Fruit fly (Drosophila melanogaster) whole organism, embryonic: Measurements from ENCODE around the gene fzo.
A peak's percentile ranks its signal among the peaks of the same experiment; 100 is the strongest.

Source experiments
- B-H2 ChIP-seq: fragments of 200-800 bp; sonication (Bioruptor generic); optimal IDR thresholded peaks from 2 replicates; lab custom pipeline; 2018; ENCODE audit warnings: missing biosample characterization, mild to moderate bottlenecking, missing genetic modification characterization
- CG10543 ChIP-seq: fragments of 200-800 bp; sonication (Bioruptor generic); optimal IDR thresholded peaks from 3 replicates; lab custom pipeline; 2017; ENCODE audit warnings: missing biosample characterization, mild to moderate bottlenecking, missing genetic modification characterization, moderate library complexity
- CG11504 ChIP-seq: fragments of 200-800 bp; sonication (Bioruptor generic); optimal IDR thresholded peaks from 3 replicates; lab custom pipeline; 2019; ENCODE audit warnings: missing biosample characterization, mild to moderate bottlenecking, missing genetic modification characterization, moderate library complexity
- CG11696 ChIP-seq: fragments of 200-800 bp; sonication (Bioruptor generic); IDR thresholded peaks from 2 replicates; pipeline ENCODE4 v1.3.6; 2022; ENCODE audit warnings: missing biosample characterization, missing genetic modification characterization
- CG12659 ChIP-seq: fragments of 200-800 bp; sonication (Bioruptor generic); optimal IDR thresholded peaks from 3 replicates; lab custom pipeline; 2017; ENCODE audit warnings: mild to moderate bottlenecking, missing biosample characterization, missing genetic modification reagents, missing genetic modification characterization
- CG12744 ChIP-seq: fragments of 200-800 bp; sonication (Bioruptor generic); optimal IDR thresholded peaks from 2 replicates; lab custom pipeline; 2016; ENCODE audit warnings: missing biosample characterization, missing genetic modification characterization
- CG12769 ChIP-seq: fragments of 200-800 bp; sonication (Bioruptor generic); optimal IDR thresholded peaks from 2 replicates; lab custom pipeline; 2019; ENCODE audit warnings: missing biosample characterization, mild to moderate bottlenecking, missing genetic modification characterization, moderate library complexity
- CG15011 ChIP-seq: fragments of 200-800 bp; sonication (Bioruptor generic); optimal IDR thresholded peaks from 3 replicates; lab custom pipeline; 2018; ENCODE audit warnings: missing biosample characterization, mild to moderate bottlenecking, missing genetic modification characterization
- CG17361 ChIP-seq: fragments of 200-800 bp; sonication (Bioruptor generic); IDR thresholded peaks from 3 replicates; pipeline ENCODE4 v1.3.6; 2022; ENCODE audit warnings: missing biosample characterization, missing genetic modification characterization
- CG17385 ChIP-seq: fragments of 200-800 bp; sonication (Bioruptor generic); optimal IDR thresholded peaks from 3 replicates; lab custom pipeline; 2018; ENCODE audit warnings: missing biosample characterization, mild to moderate bottlenecking, missing genetic modification characterization
- CG2120 ChIP-seq: fragments of 200-800 bp; sonication (Bioruptor generic); optimal IDR thresholded peaks from 3 replicates; lab custom pipeline; 2016; ENCODE audit warnings: missing biosample characterization, missing genetic modification characterization
- CG2889 ChIP-seq: fragments of 200-800 bp; sonication (Bioruptor generic); IDR thresholded peaks from 3 replicates; pipeline ENCODE4 v1.3.6; 2022; ENCODE audit warnings: missing biosample characterization, missing genetic modification characterization
- CG34224 ChIP-seq: fragments of 200-800 bp; sonication (Bioruptor generic); IDR thresholded peaks from 3 replicates; pipeline ENCODE4 v1.3.6; 2022; ENCODE audit warnings: missing biosample characterization, missing genetic modification characterization; ENCODE audit not compliant: partially characterized antibody
- CG4820 ChIP-seq: fragments of 200-800 bp; sonication (Bioruptor generic); optimal IDR thresholded peaks from 3 replicates; lab custom pipeline; 2016; ENCODE audit warnings: missing biosample characterization, missing genetic modification characterization
- CG5953 ChIP-seq: fragments of 200-800 bp; sonication (Bioruptor generic); IDR thresholded peaks from 2 replicates; pipeline ENCODE4 v1.3.6; 2022; ENCODE audit warnings: missing biosample characterization, missing genetic modification characterization
- CG7556 ChIP-seq: fragments of 200-800 bp; sonication (Bioruptor generic); optimal IDR thresholded peaks from 2 replicates; lab custom pipeline; 2017; ENCODE audit warnings: missing biosample characterization, mild to moderate bottlenecking, missing genetic modification characterization
- CG7928 ChIP-seq: fragments of 200-800 bp; sonication (Bioruptor generic); optimal IDR thresholded peaks from 2 replicates; lab custom pipeline; 2017; ENCODE audit warnings: missing biosample characterization, mild to moderate bottlenecking, missing genetic modification characterization
- CoRest ChIP-seq: fragments of 200-800 bp; sonication (Bioruptor generic); optimal IDR thresholded peaks from 3 replicates; lab custom pipeline; 2018; ENCODE audit warnings: missing biosample characterization, mild to moderate bottlenecking, missing genetic modification characterization, moderate library complexity
- CrebB ChIP-seq: fragments of 200-800 bp; sonication (Bioruptor generic); optimal IDR thresholded peaks from 3 replicates; lab custom pipeline; 2018; ENCODE audit warnings: missing biosample characterization, mild to moderate bottlenecking, missing genetic modification characterization
- Dbx ChIP-seq: fragments of 200-800 bp; sonication (Bioruptor generic); IDR thresholded peaks from 3 replicates; pipeline ENCODE4 v1.3.6; 2022; ENCODE audit warnings: missing biosample characterization, missing genetic modification characterization
- Gsc ChIP-seq: fragments of 200-800 bp; sonication (Bioruptor generic); IDR thresholded peaks from 2 replicates; pipeline ENCODE4 v1.3.6; 2022; ENCODE audit warnings: missing biosample characterization, missing genetic modification characterization
- HLH54F ChIP-seq: fragments of 200-800 bp; sonication (Bioruptor generic); optimal IDR thresholded peaks from 3 replicates; lab custom pipeline; 2016; ENCODE audit warnings: missing biosample characterization, missing genetic modification characterization
- HLHmδ ChIP-seq: fragments of 200-800 bp; sonication (Bioruptor generic); optimal IDR thresholded peaks from 2 replicates; lab custom pipeline; 2018; ENCODE audit warnings: missing biosample characterization, mild to moderate bottlenecking, missing genetic modification characterization, moderate library complexity
- Med ChIP-seq: fragments of 200-800 bp; sonication (Bioruptor generic); peaks from one replicate; lab custom pipeline; 2016; ENCODE audit warnings: missing biosample characterization, missing genetic modification characterization, mild to moderate bottlenecking, inconsistent platforms, moderate library complexity
- Pdp1 ChIP-seq, 2 experiments: fragments of 200-800 bp; sonication (Bioruptor generic); optimal IDR thresholded peaks; 3 replicates each; lab custom pipeline; 2016; ENCODE audit warnings: missing biosample characterization in 2 of 2, missing genetic modification characterization in 2 of 2, mild to moderate bottlenecking in 1 of 2, moderate library complexity in 1 of 2
- Rfx ChIP-seq: fragments of 200-800 bp; sonication (Bioruptor generic); IDR thresholded peaks from 2 replicates; pipeline ENCODE4 v1.3.6; 2022; ENCODE audit warnings: missing biosample characterization, missing genetic modification characterization
- Xrp1 ChIP-seq: fragments of 200-800 bp; sonication (Bioruptor generic); IDR thresholded peaks from 2 replicates; pipeline ENCODE4 v1.3.6; 2022; ENCODE audit warnings: missing biosample characterization, missing genetic modification characterization
- bcd ChIP-seq: fragments of 200-800 bp; sonication (Bioruptor generic); optimal IDR thresholded peaks from 2 replicates; lab custom pipeline; 2017; ENCODE audit warnings: missing biosample characterization, mild to moderate bottlenecking, missing genetic modification characterization
- cwo ChIP-seq: fragments of 200-800 bp; sonication (Bioruptor generic); optimal IDR thresholded peaks from 3 replicates; lab custom pipeline; 2017; ENCODE audit warnings: missing biosample characterization, missing genetic modification characterization, mild to moderate bottlenecking, moderate library complexity, missing genetic modification reagents
- dysf ChIP-seq: fragments of 200-800 bp; sonication (Bioruptor generic); IDR thresholded peaks from 3 replicates; pipeline ENCODE4 v1.3.6; 2022; ENCODE audit warnings: missing biosample characterization, missing genetic modification characterization
- gce ChIP-seq: fragments of 200-800 bp; sonication (Bioruptor generic); IDR thresholded peaks from 3 replicates; pipeline ENCODE4 v1.3.6; 2022; ENCODE audit warnings: missing biosample characterization, missing genetic modification characterization
- h ChIP-seq: fragments of >200 bp; optimal IDR thresholded peaks from 2 replicates; lab custom pipeline; 2017
- hb ChIP-seq: fragments of 200-800 bp; sonication (Bioruptor generic); IDR thresholded peaks from 3 replicates; pipeline ENCODE4 v1.3.6; 2022; ENCODE audit warnings: missing biosample characterization, missing genetic modification characterization; ENCODE audit not compliant: partially characterized antibody
- hkb ChIP-seq, 2 experiments: fragments of 200-800 bp in 1 of 2; fragments of >200 bp in 1 of 2; sonication (Bioruptor generic) in 1 of 2; IDR thresholded peaks in 1 of 2; optimal IDR thresholded peaks in 1 of 2; 2 replicates each; pipeline versions ENCODE4 v1.3.6 to Lab custom; 2017 to 2022; ENCODE audit warnings: missing biosample characterization in 1 of 2, missing genetic modification characterization in 1 of 2
- lola ChIP-seq, 3 experiments: fragments of >200 bp in 2 of 3; fragments of 200-800 bp in 1 of 3; sonication (Bioruptor generic) in 1 of 3; optimal IDR thresholded peaks; 2 replicates each; lab custom pipeline; 2017 to 2019; ENCODE audit warnings: missing biosample characterization in 3 of 3, missing genetic modification characterization in 3 of 3, mild to moderate bottlenecking in 1 of 3, moderate library complexity in 1 of 3
- nau ChIP-seq: fragments of 200-800 bp; sonication (Bioruptor generic); optimal IDR thresholded peaks from 3 replicates; lab custom pipeline; 2017; ENCODE audit warnings: missing biosample characterization, mild to moderate bottlenecking, missing genetic modification characterization, missing genetic modification reagents
- nerfin-2 ChIP-seq: fragments of 200-800 bp; sonication (Bioruptor generic); IDR thresholded peaks from 2 replicates; pipeline ENCODE4 v1.3.6; 2022; ENCODE audit warnings: missing biosample characterization, missing genetic modification characterization; ENCODE audit not compliant: partially characterized antibody
- org-1 ChIP-seq: fragments of 200-800 bp; sonication (Bioruptor generic); optimal IDR thresholded peaks from 2 replicates; lab custom pipeline; 2017; ENCODE audit warnings: missing biosample characterization, missing genetic modification characterization
- pan ChIP-seq, 4 experiments: fragments of >200 bp in 3 of 4; fragments of 200-800 bp in 1 of 4; sonication (Bioruptor generic) in 1 of 4; optimal IDR thresholded peaks in 3 of 4; IDR thresholded peaks in 1 of 4; 2 replicates each; pipeline versions ENCODE4 v1.3.6 to Lab custom; 2017 to 2022; ENCODE audit warnings: missing biosample characterization in 2 of 4, missing genetic modification characterization in 2 of 4, mixed read lengths in 1 of 4
- pfk ChIP-seq: fragments of 200-800 bp; sonication (Bioruptor generic); optimal IDR thresholded peaks from 2 replicates; lab custom pipeline; 2018; ENCODE audit warnings: missing biosample characterization, mild to moderate bottlenecking, missing genetic modification characterization, moderate library complexity
- row ChIP-seq: fragments of 200-800 bp; sonication (Bioruptor generic); IDR thresholded peaks from 3 replicates; pipeline ENCODE4 v1.3.6; 2022; ENCODE audit warnings: missing biosample characterization, missing genetic modification characterization
- sc ChIP-seq, 3 experiments: fragments of >200 bp in 2 of 3; fragments of 200-800 bp in 1 of 3; sonication (Bioruptor generic) in 1 of 3; optimal IDR thresholded peaks; 2 replicates in 2 of 3; 3 replicates in 1 of 3; lab custom pipeline; 2017; ENCODE audit warnings: mild to moderate bottlenecking in 1 of 3, missing biosample characterization in 1 of 3, missing genetic modification characterization in 1 of 3, missing genetic modification reagents in 1 of 3
- seq ChIP-seq: fragments of 200-800 bp; sonication (Bioruptor generic); IDR thresholded peaks from 2 replicates; pipeline ENCODE4 v1.3.6; 2022; ENCODE audit warnings: missing biosample characterization, missing genetic modification characterization
- ssp ChIP-seq: fragments of 200-800 bp; sonication (Bioruptor generic); IDR thresholded peaks from 2 replicates; pipeline ENCODE4 v1.3.6; 2022; ENCODE audit warnings: missing biosample characterization, missing genetic modification characterization
- vnd ChIP-seq: fragments of 200-800 bp; sonication (Bioruptor generic); IDR thresholded peaks from 3 replicates; pipeline ENCODE4 v1.3.6; 2022; ENCODE audit warnings: missing biosample characterization, missing genetic modification characterization; ENCODE audit not compliant: partially characterized antibody
- wek ChIP-seq: fragments of 200-800 bp; sonication (Bioruptor generic); optimal IDR thresholded peaks from 3 replicates; lab custom pipeline; 2018; ENCODE audit warnings: missing biosample characterization, mild to moderate bottlenecking, missing genetic modification characterization, moderate library complexity
- zen2 ChIP-seq: fragments of 200-800 bp; sonication (Bioruptor generic); IDR thresholded peaks from 3 replicates; pipeline ENCODE4 v1.3.6; 2022; ENCODE audit warnings: missing biosample characterization, missing genetic modification characterization; ENCODE audit not compliant: partially characterized antibody

The fzo gene

DNA sequence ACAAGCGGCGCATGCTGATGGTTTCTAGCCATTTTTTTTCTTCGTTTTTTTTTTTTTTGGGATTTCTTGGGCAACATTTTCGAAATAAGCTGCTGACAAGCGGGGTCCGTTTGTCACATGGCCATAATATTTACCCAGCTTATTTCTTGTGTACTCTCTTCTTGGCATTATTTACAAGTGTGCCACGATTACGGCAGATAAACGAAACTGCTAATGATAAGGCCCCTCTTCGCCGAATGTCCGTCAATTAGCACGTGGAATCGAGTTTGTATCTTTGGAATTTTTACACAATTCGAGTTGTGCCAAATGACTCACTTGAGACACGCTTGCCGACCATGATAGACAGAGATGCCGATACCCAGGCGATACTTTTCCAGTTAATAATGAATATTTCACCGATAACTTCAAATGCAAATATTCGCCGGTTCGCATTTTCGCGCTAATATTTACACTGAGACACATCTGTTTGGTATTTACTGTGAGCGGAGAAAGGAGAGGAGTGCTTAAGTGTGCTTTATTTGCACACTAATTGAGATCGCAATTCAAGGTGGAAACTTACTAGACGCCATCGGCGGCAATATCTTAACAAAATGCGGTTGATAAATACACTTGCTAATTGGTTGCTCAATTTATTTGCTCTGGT, 27.3 kb downstream of the fzo start (continued):
- TF ChIP-seq hb (GFP tag; lab: Robert Waterston, UW) (no peak), cwo (GFP tag; lab: Kevin White, UChicago) (peak; percentile 69), CG10543 (peak; percentile 64), Rfx (peak; percentile 21; the same call in 1 of the 2 replicates), Pdp1 (GFP tag; optimal IDR thresholded peaks at IDR 0.05; lab: Kevin White, UChicago) (peak in 1 of 2 experiments; percentile 48), pan (optimal IDR thresholded peaks at IDR 0.05; lab: Kevin White, UChicago) (no peak), pan (GFP tag; optimal IDR thresholded peaks at IDR 0.05 in 1 of 2, IDR thresholded peaks at IDR 0.05 in 1 of 2) (peak in 1 of 2 experiments; percentile 33), wek (GFP tag; lab: Kevin White, UChicago) (peak; percentile 28), CG17385 (GFP tag; lab: Kevin White, UChicago) (peak; percentile 11), CG7556 (GFP tag; lab: Kevin White, UChicago) (peak; percentile 24), nau (GFP tag; lab: Kevin White, UChicago) (peak; percentile 60), HLHmδ (peak; percentile 36), CG4820 (GFP tag; lab: Kevin White, UChicago) (no peak), org-1 (peak; percentile 30), pfk (peak; percentile 24), CrebB (tag; lab: Kevin White, UChicago) (peak; percentile 31), Gsc (GFP tag; lab: Robert Waterston, UW) (no peak), B-H2 (GFP tag; lab: Kevin White, UChicago) (peak; percentile 49), HLH54F (GFP tag; lab: Kevin White, UChicago) (peak; percentile 20), gce (peak; percentile 58; the same call in 1 of the 3 replicates), CG12769 (tag; lab: Kevin White, UChicago) (peak; percentile 75), dysf (0 out of 3 replicates have a peak, but pooled peaks have one; percentile 17), row (GFP tag; lab: Robert Waterston, UW) (peak; percentile 6; the same call in 1 of the 3 replicates), h (no peak), Med (GFP tag; lab: Kevin White, UChicago) (peak; percentile 97), hkb (optimal IDR thresholded peaks at IDR 0.05; lab: Kevin White, UChicago) (no peak), hkb (GFP tag; IDR thresholded peaks at IDR 0.05; lab: Robert Waterston, UW) (peak; percentile 49; the same call in 1 of the 2 replicates), CoRest (tag; lab: Kevin White, UChicago) (no peak), CG15011 (peak; percentile 23), Dbx (GFP tag; lab: Robert Waterston, UW) (peak; percentile 69; the same call in 2 of the 3 replicates)

dm6 chr3R:23175376-23175775, 28.5 kb downstream of the fzo start:
- TF ChIP-seq CG12659 (GFP tag; lab: Kevin White, UChicago) (peak; percentile 81), CG11696 (peak; percentile 79), CG2889 (GFP tag; lab: Robert Waterston, UW) (peak; percentile 79), CG17361 (peak; percentile 90), CG34224 (GFP tag; lab: Robert Waterston, UW) (no peak), bcd (peak; percentile 89), CG7928 (GFP tag; lab: Kevin White, UChicago) (peak; percentile 19), CG11504 (tag; lab: Kevin White, UChicago) (peak; percentile 95), ssp (GFP tag; lab: Robert Waterston, UW) (peak; percentile 82), Xrp1 (peak; percentile 94), zen2 (GFP tag; lab: Robert Waterston, UW) (no peak), pfk (no peak), seq (GFP tag; lab: Robert Waterston, UW) (peak; percentile 86), CG5953 (peak; percentile 79), nerfin-2 (no peak), sc (optimal IDR thresholded peaks at IDR 0.05; lab: Kevin White, UChicago) (no peak), sc (GFP tag; optimal IDR thresholded peaks at IDR 0.05; lab: Kevin White, UChicago) (peak; percentile 88), CG2120 (GFP tag; lab: Kevin White, UChicago) (peak; percentile 84), lola (GFP tag; optimal IDR thresholded peaks at IDR 0.05; lab: Kevin White, UChicago) (peak in 1 of 3 experiments; percentile 90), CG12744 (peak; percentile 83), vnd (no peak)
